Fruit fly (Drosophila melanogaster) whole organism, embryonic: Measurements from ENCODE around the gene CG43229.

ENCODE experiments used
- CG10431 ChIP-seq: fragments of 200-800 bp; sonication (Bioruptor generic); optimal IDR thresholded peaks from 3 replicates; lab custom pipeline; 2018; ENCODE audit warnings: missing biosample characterization, mild to moderate bottlenecking, missing genetic modification characterization
- CG11560 ChIP-seq: fragments of 200-800 bp; sonication (Bioruptor generic); IDR thresholded peaks from 3 replicates; pipeline ENCODE4 v1.3.6; 2022; ENCODE audit warnings: missing biosample characterization, missing genetic modification characterization
- CG13123 ChIP-seq: fragments of 200-800 bp; sonication (Bioruptor generic); optimal IDR thresholded peaks from 2 replicates; lab custom pipeline; 2016; ENCODE audit warnings: missing biosample characterization, missing genetic modification characterization
- CG15479 ChIP-seq: fragments of 200-800 bp; sonication (Bioruptor generic); optimal IDR thresholded peaks from 3 replicates; lab custom pipeline; 2019; ENCODE audit warnings: missing biosample characterization, mild to moderate bottlenecking, missing genetic modification characterization, moderate library complexity
- CG16813 ChIP-seq: fragments of 200-800 bp; sonication (Bioruptor generic); IDR thresholded peaks from 3 replicates; pipeline ENCODE4 v1.3.6; 2022; ENCODE audit warnings: missing biosample characterization, missing genetic modification characterization; ENCODE audit not compliant: partially characterized antibody
- CG17612 ChIP-seq: fragments of 200-800 bp; sonication (Bioruptor generic); IDR thresholded peaks from 2 replicates; pipeline ENCODE4 v1.3.6; 2022; ENCODE audit warnings: missing biosample characterization, missing genetic modification characterization
- CG31224 ChIP-seq: fragments of 200-800 bp; sonication (Bioruptor generic); IDR thresholded peaks from 2 replicates; pipeline ENCODE4 v1.3.6; 2022; ENCODE audit warnings: missing biosample characterization, missing genetic modification characterization
- CG34224 ChIP-seq: fragments of 200-800 bp; sonication (Bioruptor generic); IDR thresholded peaks from 3 replicates; pipeline ENCODE4 v1.3.6; 2022; ENCODE audit warnings: missing biosample characterization, missing genetic modification characterization; ENCODE audit not compliant: partially characterized antibody
- CG4404 ChIP-seq: fragments of 200-800 bp; sonication (Bioruptor generic); IDR thresholded peaks from 2 replicates; pipeline ENCODE4 v1.3.6; 2022; ENCODE audit warnings: missing biosample characterization, missing genetic modification characterization
- CG6175 ChIP-seq: fragments of 200-800 bp; sonication (Bioruptor generic); IDR thresholded peaks from 3 replicates; pipeline ENCODE4 v1.3.6; 2022; ENCODE audit warnings: missing biosample characterization, missing genetic modification characterization
- CG7839 ChIP-seq: fragments of 200-800 bp; sonication (Bioruptor generic); optimal IDR thresholded peaks from 3 replicates; lab custom pipeline; 2018; ENCODE audit warnings: missing biosample characterization, mild to moderate bottlenecking, missing genetic modification characterization, moderate library complexity
- CG8281 ChIP-seq: fragments of 200-800 bp; sonication (Bioruptor generic); optimal IDR thresholded peaks from 2 replicates; lab custom pipeline; 2018; ENCODE audit warnings: missing biosample characterization, mild to moderate bottlenecking, missing genetic modification characterization, moderate library complexity
- CG8290 ChIP-seq, 3 experiments: fragments of 200-800 bp; sonication (Bioruptor generic); optimal IDR thresholded peaks; 2 replicates each; lab custom pipeline; 2016 to 2019; ENCODE audit warnings: missing biosample characterization in 3 of 3, missing genetic modification characterization in 3 of 3, mild to moderate bottlenecking in 2 of 3, moderate library complexity in 1 of 3
- CG8359 ChIP-seq: fragments of 200-800 bp; sonication (Bioruptor generic); optimal IDR thresholded peaks from 2 replicates; lab custom pipeline; 2017; ENCODE audit warnings: missing biosample characterization, mild to moderate bottlenecking, missing genetic modification characterization, borderline replicate concordance
- CG9932 ChIP-seq: fragments of 200-800 bp; sonication (Bioruptor generic); IDR thresholded peaks from 2 replicates; pipeline ENCODE4 v1.3.6; 2022; ENCODE audit warnings: missing biosample characterization, missing genetic modification characterization
- CHES-1-like ChIP-seq: fragments of 200-800 bp; sonication (Bioruptor generic); optimal IDR thresholded peaks from 2 replicates; lab custom pipeline; 2016; ENCODE audit warnings: missing biosample characterization, missing genetic modification characterization
- CkIIα-i1 ChIP-seq: fragments of 200-800 bp; sonication (Bioruptor generic); IDR thresholded peaks from 2 replicates; pipeline ENCODE4 v1.3.6; 2022; ENCODE audit warnings: missing biosample characterization, missing genetic modification characterization
- D19B ChIP-seq: fragments of 200-800 bp; sonication (Bioruptor generic); optimal IDR thresholded peaks from 2 replicates; lab custom pipeline; 2017; ENCODE audit warnings: missing biosample characterization, mild to moderate bottlenecking, missing genetic modification characterization
- Dll ChIP-seq: fragments of 200-800 bp; sonication (Bioruptor generic); IDR thresholded peaks from 4 replicates; pipeline ENCODE4 v1.3.6; 2022; ENCODE audit warnings: missing biosample characterization, missing genetic modification characterization; ENCODE audit not compliant: partially characterized antibody
- Dref ChIP-seq: fragments of 200-800 bp; sonication (Bioruptor generic); IDR thresholded peaks from 2 replicates; pipeline ENCODE4 v1.3.6; 2022; ENCODE audit warnings: missing biosample characterization, missing genetic modification characterization
- E2f1 ChIP-seq: fragments of 200-800 bp; sonication (Bioruptor generic); IDR thresholded peaks from 2 replicates; pipeline ENCODE4 v1.3.6; 2022; ENCODE audit warnings: missing biosample characterization, missing genetic modification characterization
- Ets65A ChIP-seq: fragments of 200-800 bp; sonication (Bioruptor generic); peaks from one replicate; lab custom pipeline; 2016; ENCODE audit warnings: missing biosample characterization, missing genetic modification characterization
- Ets97D ChIP-seq: fragments of 200-800 bp; sonication (Bioruptor generic); optimal IDR thresholded peaks from 3 replicates; lab custom pipeline; 2016; ENCODE audit warnings: missing biosample characterization, missing genetic modification characterization
- Med ChIP-seq: fragments of 200-800 bp; sonication (Bioruptor generic); peaks from one replicate; lab custom pipeline; 2016; ENCODE audit warnings: missing biosample characterization, missing genetic modification characterization, mild to moderate bottlenecking, inconsistent platforms, moderate library complexity
- Meics ChIP-seq: fragments of 200-800 bp; sonication (Bioruptor generic); optimal IDR thresholded peaks from 2 replicates; lab custom pipeline; 2017; ENCODE audit warnings: missing biosample characterization, mild to moderate bottlenecking, missing genetic modification characterization
- bigmax ChIP-seq: fragments of 200-800 bp; sonication (Bioruptor generic); optimal IDR thresholded peaks from 2 replicates; lab custom pipeline; 2018; ENCODE audit warnings: missing biosample characterization, mild to moderate bottlenecking, missing genetic modification characterization
- caup ChIP-seq: fragments of 200-800 bp; sonication (Bioruptor generic); optimal IDR thresholded peaks from 3 replicates; lab custom pipeline; 2017; ENCODE audit warnings: missing biosample characterization, mild to moderate bottlenecking, missing genetic modification characterization, moderate library complexity; ENCODE audit not compliant: severe bottlenecking
- danr ChIP-seq: fragments of 200-800 bp; sonication (Bioruptor generic); IDR thresholded peaks from 2 replicates; pipeline ENCODE4 v1.3.6; 2022; ENCODE audit warnings: missing biosample characterization, missing genetic modification characterization
- en ChIP-seq: fragments of 200-800 bp; sonication (Bioruptor generic); optimal IDR thresholded peaks from 2 replicates; lab custom pipeline; 2016; ENCODE audit warnings: missing biosample characterization, missing genetic modification characterization
- fd96Cb ChIP-seq: fragments of 200-800 bp; sonication (Bioruptor generic); optimal IDR thresholded peaks from 2 replicates; lab custom pipeline; 2018; ENCODE audit warnings: missing biosample characterization, mild to moderate bottlenecking, missing genetic modification characterization, moderate library complexity
- gce ChIP-seq: fragments of 200-800 bp; sonication (Bioruptor generic); IDR thresholded peaks from 3 replicates; pipeline ENCODE4 v1.3.6; 2022; ENCODE audit warnings: missing biosample characterization, missing genetic modification characterization
- gro ChIP-seq: fragments of 200-800 bp; sonication (Bioruptor generic); optimal IDR thresholded peaks from 2 replicates; lab custom pipeline; 2016; ENCODE audit warnings: missing biosample characterization, missing genetic modification characterization
- h ChIP-seq: fragments of >200 bp; optimal IDR thresholded peaks from 2 replicates; lab custom pipeline; 2017
- hb ChIP-seq: fragments of 200-800 bp; sonication (Bioruptor generic); IDR thresholded peaks from 3 replicates; pipeline ENCODE4 v1.3.6; 2022; ENCODE audit warnings: missing biosample characterization, missing genetic modification characterization; ENCODE audit not compliant: partially characterized antibody
- mld ChIP-seq: fragments of 200-800 bp; sonication (Bioruptor generic); IDR thresholded peaks from 3 replicates; pipeline ENCODE4 v1.3.6; 2022; ENCODE audit warnings: missing biosample characterization, missing genetic modification characterization; ENCODE audit not compliant: partially characterized antibody
- nerfin-2 ChIP-seq: fragments of 200-800 bp; sonication (Bioruptor generic); IDR thresholded peaks from 2 replicates; pipeline ENCODE4 v1.3.6; 2022; ENCODE audit warnings: missing biosample characterization, missing genetic modification characterization; ENCODE audit not compliant: partially characterized antibody
- pb ChIP-seq: fragments of 200-800 bp; sonication (Bioruptor generic); optimal IDR thresholded peaks from 3 replicates; lab custom pipeline; 2016; ENCODE audit warnings: missing biosample characterization, missing genetic modification characterization
- so ChIP-seq: fragments of 200-800 bp; sonication (Bioruptor generic); IDR thresholded peaks from 3 replicates; pipeline ENCODE4 v1.3.6; 2022; ENCODE audit warnings: missing biosample characterization, missing genetic modification characterization
- ssp ChIP-seq: fragments of 200-800 bp; sonication (Bioruptor generic); IDR thresholded peaks from 2 replicates; pipeline ENCODE4 v1.3.6; 2022; ENCODE audit warnings: missing biosample characterization, missing genetic modification characterization
- tgo ChIP-seq: fragments of 200-800 bp; sonication (Bioruptor generic); IDR thresholded peaks from 3 replicates; pipeline ENCODE4 v1.3.6; 2022; ENCODE audit warnings: missing biosample characterization, missing genetic modification characterization
- twi ChIP-seq: fragments of 200-800 bp; optimal IDR thresholded peaks from 2 replicates; lab custom pipeline; 2019; ENCODE audit warnings: missing biosample characterization, mild to moderate bottlenecking, missing genetic modification characterization, moderate library complexity
- tx ChIP-seq: fragments of 200-800 bp; sonication (Bioruptor generic); optimal IDR thresholded peaks from 2 replicates; lab custom pipeline; 2016; ENCODE audit warnings: missing biosample characterization, missing genetic modification characterization
- vvl ChIP-seq: fragments of 200-800 bp; sonication (Bioruptor generic); IDR thresholded peaks from 2 replicates; pipeline ENCODE4 v1.3.6; 2022; ENCODE audit warnings: missing biosample characterization, missing genetic modification characterization

The CG43229 gene

DNA sequence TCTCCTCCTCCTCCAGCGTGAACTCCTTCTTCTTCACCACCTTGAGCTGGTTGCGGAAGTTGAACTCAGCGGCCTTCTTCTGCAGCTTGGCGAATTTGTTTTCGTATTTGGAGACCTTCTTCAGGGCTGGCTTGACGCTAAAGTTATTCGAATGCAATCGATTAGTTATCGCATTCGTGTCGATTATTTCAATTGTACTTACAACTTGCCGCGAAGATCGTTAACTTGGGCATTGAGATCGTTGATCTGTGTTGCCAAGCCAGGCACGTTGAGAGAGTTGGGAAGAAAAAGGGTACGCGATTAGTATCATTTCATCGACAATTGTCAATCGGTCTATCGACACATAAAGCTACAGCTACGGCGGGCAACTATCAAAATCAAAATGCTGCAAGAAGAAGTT is 31.7 kb upstream of the CG43229 start (continued):
- TF ChIP-seq Med (GFP tag; lab: Kevin White, UChicago) (peak; percentile 10), nerfin-2 (GFP tag; lab: Robert Waterston, UW) (peak; percentile 58; the same call in 1 of the 2 replicates), CG6175 (no peak), Ets65A (GFP tag; lab: Kevin White, UChicago) (no peak), en (GFP tag; lab: Kevin White, UChicago) (no peak), CG34224 (GFP tag; lab: Robert Waterston, UW) (0 out of 3 replicates have a peak, but pooled peaks have one; percentile 9), CHES-1-like (GFP tag; lab: Kevin White, UChicago) (no peak), mld (no peak), tx (GFP tag; lab: Kevin White, UChicago) (no peak), Ets97D (no peak), h (lab: Kevin White, UChicago) (no peak), CG10431 (GFP tag; lab: Kevin White, UChicago) (no peak), gro (GFP tag; lab: Kevin White, UChicago) (no peak), gce (GFP tag; lab: Robert Waterston, UW) (no peak), Dll (peak; percentile 20; the same call in 1 of the 4 replicates), CG7839 (tag; lab: Kevin White, UChicago) (no peak), CG15479 (no peak), danr (GFP tag; lab: Robert Waterston, UW) (no peak), CG9932 (GFP tag; lab: Robert Waterston, UW) (no peak), CG8281 (tag; lab: Kevin White, UChicago) (no peak), CG31224 (no peak), pb (no peak), hb (peak; percentile 53; the same call in 1 of the 3 replicates), E2f1 (GFP tag; lab: Robert Waterston, UW) (no peak), CG16813 (GFP tag; lab: Robert Waterston, UW) (peak; percentile 31; the same call in 1 of the 3 replicates), CG4404 (GFP tag; lab: Robert Waterston, UW) (no peak), CkIIα-i1 (GFP tag; lab: Robert Waterston, UW) (no peak), caup (GFP tag; lab: Kevin White, UChicago) (no peak), tgo (GFP tag; lab: Robert Waterston, UW) (no peak), vvl (no peak), ssp (GFP tag; lab: Robert Waterston, UW) (no peak), CG11560 (no peak), Meics (GFP tag; lab: Kevin White, UChicago) (no peak)

DNA sequence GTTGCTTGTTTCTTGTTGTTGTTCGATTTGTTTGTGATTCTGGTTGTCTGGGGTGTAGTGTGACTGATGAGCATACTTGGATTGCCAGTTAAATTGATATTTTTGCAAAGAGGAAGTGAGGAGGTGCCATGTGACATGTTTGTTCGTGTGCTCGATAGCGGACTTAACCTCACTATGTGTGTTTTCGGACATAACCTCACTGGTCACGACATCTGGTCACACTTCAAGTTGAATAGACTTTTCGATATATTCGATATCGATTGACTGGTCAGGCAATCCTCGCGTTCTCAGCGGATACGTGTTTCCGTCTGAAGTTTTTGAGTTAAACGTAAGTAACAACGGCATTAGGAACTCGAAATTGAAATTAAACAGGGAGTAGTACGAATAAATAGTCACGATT is 29.7 kb upstream of the CG43229 start:
- TF ChIP-seq so (GFP tag; lab: Robert Waterston, UW) (no peak), Dref (GFP tag; lab: Robert Waterston, UW) (0 out of 2 replicates have a peak, but pooled peaks have one; percentile 35), CG17612 (GFP tag; lab: Robert Waterston, UW) (no peak), CG8359 (GFP tag; lab: Kevin White, UChicago) (no peak), D19B (GFP tag; lab: Kevin White, UChicago) (no peak), fd96Cb (tag; lab: Kevin White, UChicago) (no peak), CG7839 (tag; lab: Kevin White, UChicago) (no peak), bigmax (GFP tag; lab: Kevin White, UChicago) (peak; percentile 79), CG13123 (no peak), twi (no peak), CG8290 (GFP tag; optimal IDR thresholded peaks at IDR 0.05; lab: Kevin White, UChicago) (peak; percentile 58), CG8290 (tag; optimal IDR thresholded peaks at IDR 0.05; lab: Kevin White, UChicago) (no peak)
